Worm (Caenorhabditis elegans) whole organism, L1 larva: ENCODE measurements around the gene R02D5.6.
A peak's percentile ranks its signal among the peaks of the same experiment; 100 is the strongest.

Source experiments
- C04F5.9 ChIP-seq: sonication (generic microtip); optimal IDR thresholded peaks from 2 replicates; lab custom pipeline; 2016; ENCODE audit warnings: missing genetic modification characterization, missing compliant biosample characterization
- C34B4.2 ChIP-seq: sonication (generic microtip); optimal IDR thresholded peaks from 2 replicates; lab custom pipeline; 2017; ENCODE audit warnings: mild to moderate bottlenecking, missing genetic modification characterization, missing compliant biosample characterization
- aha-1 ChIP-seq: fragments of 150-350 bp; optimal IDR thresholded peaks from 2 replicates; lab custom pipeline; 2014; ENCODE audit warnings: missing biosample characterization, missing genetic modification characterization
- alr-1 ChIP-seq: fragments of 200-800 bp; sonication (Bioruptor generic); optimal IDR thresholded peaks from 2 replicates; lab custom pipeline; 2018; ENCODE audit warnings: borderline replicate concordance, mild to moderate bottlenecking, missing genetic modification characterization, missing compliant biosample characterization
- blmp-1 ChIP-seq: fragments of 150-350 bp; optimal IDR thresholded peaks from 2 replicates; lab custom pipeline; 2014; ENCODE audit warnings: missing biosample characterization, missing genetic modification characterization
- ceh-63 ChIP-seq: fragments of 200-800 bp; sonication (Bioruptor generic); optimal IDR thresholded peaks from 2 replicates; lab custom pipeline; 2018; ENCODE audit warnings: mild to moderate bottlenecking, missing genetic modification characterization, missing compliant biosample characterization
- ceh-90 ChIP-seq: sonication (generic microtip); optimal IDR thresholded peaks from 2 replicates; lab custom pipeline; 2016; ENCODE audit warnings: missing genetic modification characterization, missing compliant biosample characterization
- dsc-1 ChIP-seq: sonication (generic microtip); optimal IDR thresholded peaks from 2 replicates; lab custom pipeline; 2016; ENCODE audit warnings: mild to moderate bottlenecking, missing genetic modification characterization, missing compliant biosample characterization
- efl-1 ChIP-seq, 4 experiments: fragments of 150-350 bp; optimal IDR thresholded peaks in 3 of 4; peaks in 1 of 4; 1 replicate in 1 of 4; 2 replicates in 3 of 4; lab custom pipeline; 2014; ENCODE audit warnings: missing biosample characterization in 2 of 4, missing genetic modification characterization in 2 of 4, missing genetic modification reagents in 2 of 4
- fkh-4 ChIP-seq: sonication (generic microtip); optimal IDR thresholded peaks from 2 replicates; lab custom pipeline; 2016; ENCODE audit warnings: missing compliant biosample characterization, missing genetic modification characterization, borderline replicate concordance
- fkh-8 ChIP-seq: sonication (generic microtip); optimal IDR thresholded peaks from 2 replicates; lab custom pipeline; 2016; ENCODE audit warnings: mild to moderate bottlenecking, missing genetic modification characterization, missing compliant biosample characterization
- hlh-4 ChIP-seq: sonication (generic microtip); optimal IDR thresholded peaks from 2 replicates; lab custom pipeline; 2016; ENCODE audit warnings: mild to moderate bottlenecking, missing genetic modification characterization, missing compliant biosample characterization
- hpl-2 ChIP-seq: fragments of 150-350 bp; optimal IDR thresholded peaks from 2 replicates; lab custom pipeline; 2014; ENCODE audit warnings: missing biosample characterization, missing genetic modification reagents, missing genetic modification characterization
- lin-15B ChIP-seq: fragments of 150-350 bp; sonication (generic microtip); optimal IDR thresholded peaks from 3 replicates; lab custom pipeline; 2014; ENCODE audit warnings: missing biosample characterization, missing genetic modification characterization
- lir-3 ChIP-seq: sonication (generic microtip); optimal IDR thresholded peaks from 2 replicates; lab custom pipeline; 2016; ENCODE audit warnings: mild to moderate bottlenecking, missing genetic modification characterization, moderate library complexity, missing compliant biosample characterization; ENCODE audit not compliant: poor library complexity
- mab-9 ChIP-seq: fragments of 200-800 bp; sonication (Bioruptor generic); IDR thresholded peaks from 2 replicates; pipeline ENCODE4 v1.3.6; 2022; ENCODE audit warnings: missing genetic modification reagents, missing genetic modification characterization, missing compliant biosample characterization
- mdl-1 ChIP-seq, 2 experiments: fragments of 150-350 bp; optimal IDR thresholded peaks; 2 replicates each; lab custom pipeline; 2014 to 2017; ENCODE audit warnings: missing biosample characterization in 2 of 2, missing genetic modification characterization in 2 of 2, inconsistent platforms in 1 of 2
- mef-2 ChIP-seq: fragments of 150-350 bp; optimal IDR thresholded peaks from 2 replicates; lab custom pipeline; 2014; ENCODE audit warnings: missing biosample characterization, missing genetic modification characterization
- mep-1 ChIP-seq: fragments of 150-350 bp; optimal IDR thresholded peaks from 2 replicates; lab custom pipeline; 2014; ENCODE audit warnings: missing biosample characterization, missing genetic modification characterization
- nhr-11 ChIP-seq: fragments of 150-350 bp; optimal IDR thresholded peaks from 2 replicates; lab custom pipeline; 2014; ENCODE audit warnings: missing biosample characterization, missing genetic modification characterization
- nhr-20 ChIP-seq: sonication (generic microtip); optimal IDR thresholded peaks from 2 replicates; lab custom pipeline; 2016; ENCODE audit warnings: mild to moderate bottlenecking, missing genetic modification characterization, missing compliant biosample characterization
- nhr-47 ChIP-seq: sonication (generic microtip); optimal IDR thresholded peaks from 2 replicates; lab custom pipeline; 2016; ENCODE audit warnings: mild to moderate bottlenecking, missing genetic modification characterization, moderate library complexity, missing compliant biosample characterization
- nhr-76 ChIP-seq: sonication (generic microtip); optimal IDR thresholded peaks from 2 replicates; lab custom pipeline; 2017; ENCODE audit warnings: missing biosample characterization, missing genetic modification characterization
- nhr-77 ChIP-seq: fragments of 150-350 bp; optimal IDR thresholded peaks from 2 replicates; lab custom pipeline; 2014; ENCODE audit warnings: missing biosample characterization, missing genetic modification characterization
- nhr-84 ChIP-seq: sonication (generic microtip); optimal IDR thresholded peaks from 2 replicates; lab custom pipeline; 2017; ENCODE audit warnings: missing biosample characterization, missing genetic modification characterization
- nhr-85 ChIP-seq: sonication (generic microtip); peaks from one replicate; lab custom pipeline; 2016; ENCODE audit warnings: missing genetic modification characterization, inconsistent platforms, missing compliant biosample characterization
- pax-3 ChIP-seq: fragments of 200-800 bp; sonication (Bioruptor generic); optimal IDR thresholded peaks from 2 replicates; lab custom pipeline; 2018; ENCODE audit warnings: mild to moderate bottlenecking, missing genetic modification characterization, moderate library complexity, missing compliant biosample characterization
- skn-1 ChIP-seq: fragments of 150-350 bp; optimal IDR thresholded peaks from 2 replicates; lab custom pipeline; 2014; ENCODE audit warnings: missing biosample characterization, missing genetic modification characterization
- snpc-4 ChIP-seq: fragments of 150-350 bp; optimal IDR thresholded peaks from 2 replicates; lab custom pipeline; 2014; ENCODE audit warnings: missing biosample characterization, missing genetic modification characterization
- snu-23 ChIP-seq: sonication (generic microtip); optimal IDR thresholded peaks from 2 replicates; lab custom pipeline; 2016; ENCODE audit warnings: missing genetic modification characterization, missing compliant biosample characterization
- sptf-1 ChIP-seq: fragments of 150-350 bp; optimal IDR thresholded peaks from 2 replicates; lab custom pipeline; 2014; ENCODE audit warnings: missing biosample characterization, missing genetic modification characterization
- tlp-1 ChIP-seq: fragments of 150-350 bp; optimal IDR thresholded peaks from 2 replicates; lab custom pipeline; 2014; ENCODE audit warnings: missing biosample characterization, missing genetic modification characterization
- unc-130 ChIP-seq: fragments of 150-350 bp; optimal IDR thresholded peaks from 2 replicates; lab custom pipeline; 2017; ENCODE audit warnings: missing biosample characterization, missing genetic modification characterization, inconsistent platforms
- xbp-1 ChIP-seq: sonication (generic microtip); optimal IDR thresholded peaks from 2 replicates; lab custom pipeline; 2016; ENCODE audit warnings: missing genetic modification characterization, missing compliant biosample characterization
- ztf-4 ChIP-seq: fragments of 150-350 bp; optimal IDR thresholded peaks from 2 replicates; lab custom pipeline; 2014; ENCODE audit warnings: missing biosample characterization, missing genetic modification characterization

R02D5.6 gene

DNA sequence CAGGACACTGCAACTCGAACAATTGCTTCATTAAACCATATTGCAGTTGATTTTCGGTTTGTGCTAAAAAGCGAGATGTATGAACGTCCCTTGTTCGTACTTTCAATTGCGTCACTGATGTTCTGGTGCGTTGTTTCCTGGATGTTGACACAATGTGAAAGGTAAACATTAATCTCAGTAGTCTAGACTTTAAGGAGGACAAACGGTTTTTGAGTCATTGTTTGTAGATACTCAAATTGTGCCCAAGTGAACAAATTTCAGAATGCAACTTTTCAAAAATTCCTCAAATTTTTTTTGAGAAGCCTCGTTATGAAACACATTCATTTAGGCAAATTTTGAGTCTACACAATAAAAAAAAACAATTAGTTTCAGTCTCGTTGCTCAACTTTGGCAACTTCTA lies 23.0 kb upstream of the R02D5.6 start:
- TF ChIP-seq hpl-2, result no peak
- no peak for TF ChIP-seq efl-1 (optimal IDR thresholded peaks at IDR 0.05; lab: Kevin White, UChicago)
- peak in 1 of 2 experiments; percentile 11 for TF ChIP-seq efl-1 (GFP tag; optimal IDR thresholded peaks at IDR 0.05 in 1 of 2; lab: Kevin White, UChicago)

DNA sequence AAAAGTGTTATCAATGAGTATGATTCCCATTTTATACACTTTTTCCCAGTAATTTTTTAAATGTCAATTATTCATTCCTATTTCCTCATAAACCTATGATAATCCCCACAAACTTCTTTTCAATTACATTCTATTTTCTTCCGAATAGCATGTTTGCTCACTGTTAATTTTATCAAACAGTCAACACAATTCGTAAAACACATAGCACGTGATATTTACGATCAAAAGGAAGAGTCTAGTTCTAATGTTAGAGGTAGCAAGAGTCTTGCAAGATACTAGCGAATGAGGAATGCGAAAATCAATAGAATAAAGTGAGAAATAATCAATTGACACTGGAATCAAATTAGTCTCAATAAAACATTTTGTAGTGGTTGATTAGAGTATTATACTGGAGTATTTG lies 21.4 kb upstream of the R02D5.6 start:
- no peak for TF ChIP-seq C34B4.2 (tag; lab: Kevin White, UChicago)
- TF ChIP-seq nhr-20 (tag; lab: Kevin White, UChicago), result peak; percentile 64
- TF ChIP-seq, all 84 proteins: peak for 1

DNA sequence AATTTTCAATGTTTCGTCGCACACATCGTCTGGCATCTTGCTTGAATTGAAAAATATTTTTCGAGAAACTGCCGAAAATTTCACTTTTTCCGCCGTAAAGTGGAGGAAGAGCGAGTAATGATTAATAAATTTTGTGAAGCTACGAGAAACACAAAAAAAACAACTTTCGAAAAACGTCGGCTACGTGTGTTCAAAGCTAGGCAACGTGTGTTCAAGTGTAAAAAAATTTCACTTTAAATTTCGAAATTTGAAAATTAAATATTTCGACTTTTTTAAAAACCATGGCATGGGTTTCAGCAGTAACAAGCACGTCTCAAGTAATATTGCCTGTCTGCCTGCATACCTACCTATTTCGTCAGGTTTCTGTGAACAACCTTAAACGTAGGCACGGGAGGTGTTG lies 18.4 kb upstream of the R02D5.6 start, which contains the start of gene tag-191:
Gene tag-191 (minus strand): TSS at position 101 of the 400 bp plus-strand sequence.
- TF ChIP-seq skn-1 (tag; lab: Kevin White, UChicago) (no peak), unc-130 (no peak), ztf-4 (no peak), hlh-4 (tag; lab: Kevin White, UChicago) (no peak), alr-1 (tag; lab: Kevin White, UChicago) (no peak), pax-3 (tag; lab: Kevin White, UChicago) (no peak)

DNA sequence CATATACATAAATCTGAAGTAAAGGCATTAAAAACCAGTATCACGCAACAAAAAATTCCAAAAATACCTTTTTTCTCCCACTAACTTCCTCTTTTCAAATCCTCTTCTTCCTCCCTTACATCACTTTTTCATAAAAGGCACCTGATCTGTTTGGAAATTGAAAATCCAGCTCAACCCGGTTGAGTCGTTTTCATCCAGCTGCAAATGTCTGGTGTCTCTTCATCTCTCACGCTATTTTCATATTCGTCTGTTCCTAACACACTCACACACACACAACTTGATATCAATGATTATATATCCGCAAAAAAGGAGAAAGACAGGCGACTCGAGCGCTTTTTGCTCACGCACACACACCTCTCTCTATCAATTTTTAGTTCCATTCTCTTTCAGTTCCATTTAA lies 14.5 kb upstream of the R02D5.6 start:
- TF ChIP-seq nhr-85 (no peak), skn-1 (tag; lab: Kevin White, UChicago) (no peak), fkh-8 (tag; lab: Kevin White, UChicago) (peak; percentile 83), mdl-1 (tag; optimal IDR thresholded peaks at IDR 0.05; lab: Kevin White, UChicago) (no peak), lin-15B (tag; lab: Kevin White, UChicago) (no peak), nhr-47 (tag; lab: Kevin White, UChicago) (peak; percentile 29), efl-1 (optimal IDR thresholded peaks at IDR 0.05; lab: Kevin White, UChicago) (no peak), efl-1 (GFP tag; optimal IDR thresholded peaks at IDR 0.05 in 1 of 2; lab: Kevin White, UChicago) (peak in 1 of 2 experiments; percentile 18), C04F5.9 (tag; lab: Kevin White, UChicago) (no peak), ceh-63 (no peak), pax-3 (tag; lab: Kevin White, UChicago) (peak; percentile 71), dsc-1 (tag; lab: Kevin White, UChicago) (peak; percentile 52), tlp-1 (tag; lab: Kevin White, UChicago) (no peak)

DNA sequence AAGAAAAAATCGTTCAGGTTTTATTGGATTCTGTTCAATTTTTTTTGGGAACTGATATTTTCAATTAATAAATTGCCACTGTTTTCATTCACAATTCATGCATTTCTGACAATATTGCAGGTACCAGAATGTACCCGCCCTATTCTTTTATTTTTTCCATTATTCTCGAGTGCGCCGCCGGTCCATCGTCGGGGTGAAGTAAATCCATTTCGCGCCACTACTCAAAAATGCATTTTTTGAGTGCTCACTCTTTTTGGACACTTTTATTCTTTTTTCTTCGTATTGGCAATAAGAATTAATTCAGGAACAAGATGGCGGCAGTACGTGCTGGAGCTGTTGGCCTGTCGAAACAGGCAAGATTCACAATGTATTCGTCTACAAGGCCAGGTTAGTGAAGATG lies 12.9 kb upstream of the R02D5.6 start, which contains the start of gene kcnl-4:
Gene kcnl-4 (plus strand): TSS at position 301 of the 400 bp plus-strand sequence.
- TF ChIP-seq mab-9 (GFP tag; lab: Robert Waterston, UW) (no peak), nhr-11 (tag; lab: Kevin White, UChicago) (no peak), fkh-4 (tag; lab: Kevin White, UChicago) (no peak), aha-1 (tag; lab: Kevin White, UChicago) (no peak), nhr-84 (no peak), ceh-90 (tag; lab: Kevin White, UChicago) (no peak), mep-1 (tag; lab: Kevin White, UChicago) (no peak), C34B4.2 (tag; lab: Kevin White, UChicago) (no peak), mef-2 (tag; lab: Kevin White, UChicago) (no peak), snpc-4 (no peak), nhr-20 (tag; lab: Kevin White, UChicago) (no peak), blmp-1 (tag; lab: Kevin White, UChicago) (no peak), nhr-85 (no peak), snu-23 (no peak), alr-1 (tag; lab: Kevin White, UChicago) (no peak), nhr-76 (tag; lab: Kevin White, UChicago) (no peak), xbp-1 (tag; lab: Kevin White, UChicago) (no peak), lir-3 (no peak), sptf-1 (tag; lab: Kevin White, UChicago) (no peak), nhr-77 (tag; lab: Kevin White, UChicago) (no peak)
